Worm (Caenorhabditis elegans): ENCODE data around the gene T13C5.3.
A peak's percentile ranks its signal among the peaks of the same experiment; 100 is the strongest.

Gene T13C5.3

DNA sequence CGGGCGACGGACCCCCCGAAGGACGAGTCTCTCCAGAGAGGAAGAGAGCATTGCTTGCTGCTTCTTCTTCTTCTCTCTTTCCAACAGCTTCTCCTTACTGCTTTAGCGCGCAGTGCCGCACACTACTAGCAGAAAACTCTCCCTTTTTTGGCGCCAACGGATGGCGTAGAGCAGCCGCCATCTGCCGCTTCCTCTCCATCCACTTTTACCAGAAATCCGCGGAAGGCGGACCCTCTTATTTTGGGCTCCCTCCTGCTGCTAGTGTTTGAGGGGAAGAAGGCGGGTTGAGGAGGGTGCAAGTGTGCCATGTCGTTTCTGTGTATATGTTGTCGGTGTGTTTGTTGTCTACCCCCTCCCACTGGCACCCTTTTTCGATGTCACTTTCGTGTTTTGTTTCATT lies 43.9 kb upstream of the T13C5.3 start (continued):
- no peak for TF ChIP-seq K02D7.2 (tag; optimal IDR thresholded peaks at IDR 0.05)
- TF ChIP-seq ceh-31 (tag; optimal IDR thresholded peaks at IDR 0.05): peak; percentile 56
- no peak for TF ChIP-seq pha-4 (tag; optimal IDR thresholded peaks at IDR 0.05)
- TF ChIP-seq C08G9.2 (tag; optimal IDR thresholded peaks at IDR 0.05): peak; percentile 4
- peak; percentile 40 for TF ChIP-seq ceh-18 (tag; optimal IDR thresholded peaks at IDR 0.05)
- TF ChIP-seq ceh-9 (tag; optimal IDR thresholded peaks at IDR 0.05): no peak
- no peak for TF ChIP-seq ahr-1 (tag; optimal IDR thresholded peaks at IDR 0.05)
- peak; percentile 66 for TF ChIP-seq hlh-6 (tag; optimal IDR thresholded peaks at IDR 0.05)
- TF ChIP-seq hlh-30 (tag; optimal IDR thresholded peaks at IDR 0.05; ENCODE audit: insufficient read depth): no peak
- TF ChIP-seq nhr-232 (tag; optimal IDR thresholded peaks at IDR 0.05): no peak
- TF ChIP-seq pat-9 (tag; optimal IDR thresholded peaks at IDR 0.05): no peak
- no peak for TF ChIP-seq fkh-6 (tag; optimal IDR thresholded peaks at IDR 0.05)
- no peak for TF ChIP-seq sox-4 (tag; optimal IDR thresholded peaks at IDR 0.05)
- TF ChIP-seq sox-2 (GFP tag; IDR thresholded peaks at IDR 0.05): no peak
- TF ChIP-seq pax-1 (tag; optimal IDR thresholded peaks at IDR 0.05): no peak
- TF ChIP-seq ama-1 (optimal IDR thresholded peaks at IDR 0.05): no peak
- TF ChIP-seq ceh-22 (tag; optimal IDR thresholded peaks at IDR 0.05): no peak
- no peak for TF ChIP-seq Y22D7AL.16 (tag; optimal IDR thresholded peaks at IDR 0.05)
- TF ChIP-seq C38D4.7 (GFP tag; optimal IDR thresholded peaks at IDR 0.05): no peak
- TF ChIP-seq pros-1 (tag; optimal IDR thresholded peaks at IDR 0.05): no peak
- TF ChIP-seq rnt-1 (tag; optimal IDR thresholded peaks at IDR 0.05): no peak
- no peak for TF ChIP-seq odd-2 (tag; optimal IDR thresholded peaks at IDR 0.05)
- peak; percentile 10 for TF ChIP-seq fax-1 (tag; optimal IDR thresholded peaks at IDR 0.05)
- TF ChIP-seq ref-2 (tag; optimal IDR thresholded peaks at IDR 0.05): peak; percentile 39
- TF ChIP-seq nfya-1 (tag; optimal IDR thresholded peaks at IDR 0.05): peak; percentile 6
- TF ChIP-seq npax-4 (tag; optimal IDR thresholded peaks at IDR 0.05): no peak
- peak; percentile 40 for TF ChIP-seq ceh-34 (tag; optimal IDR thresholded peaks at IDR 0.05)
- TF ChIP-seq sdc-2 (tag; optimal IDR thresholded peaks at IDR 0.05): peak; percentile 16
- TF ChIP-seq zip-5 (tag; optimal IDR thresholded peaks at IDR 0.05): no peak
- no peak for TF ChIP-seq ets-4 (tag; optimal IDR thresholded peaks at IDR 0.05)
- no peak for TF ChIP-seq nhr-11 (tag; optimal IDR thresholded peaks at IDR 0.05)
- TF ChIP-seq ceh-2 (tag; optimal IDR thresholded peaks at IDR 0.05): no peak
- TF ChIP-seq K09A11.1 (tag; optimal IDR thresholded peaks at IDR 0.05; ENCODE audit: insufficient read depth): no peak
- TF ChIP-seq ceh-48 (tag; optimal IDR thresholded peaks at IDR 0.05): no peak
- TF ChIP-seq F13H6.1 (tag; optimal IDR thresholded peaks at IDR 0.05): no peak
- peak; percentile 15 for TF ChIP-seq pqm-1 (tag; optimal IDR thresholded peaks at IDR 0.05)
- TF ChIP-seq pag-3 (tag; optimal IDR thresholded peaks at IDR 0.05; ENCODE audit: borderline replicate concordance): no peak
- no peak for TF ChIP-seq hlh-15 (tag; optimal IDR thresholded peaks at IDR 0.05)
- peak; percentile 52 for TF ChIP-seq tbx-2 (tag; optimal IDR thresholded peaks at IDR 0.05)
- no peak for TF ChIP-seq T23F11.4 (GFP tag; optimal IDR thresholded peaks at IDR 0.05)
- TF ChIP-seq ztf-16 (tag; optimal IDR thresholded peaks at IDR 0.05): no peak

DNA sequence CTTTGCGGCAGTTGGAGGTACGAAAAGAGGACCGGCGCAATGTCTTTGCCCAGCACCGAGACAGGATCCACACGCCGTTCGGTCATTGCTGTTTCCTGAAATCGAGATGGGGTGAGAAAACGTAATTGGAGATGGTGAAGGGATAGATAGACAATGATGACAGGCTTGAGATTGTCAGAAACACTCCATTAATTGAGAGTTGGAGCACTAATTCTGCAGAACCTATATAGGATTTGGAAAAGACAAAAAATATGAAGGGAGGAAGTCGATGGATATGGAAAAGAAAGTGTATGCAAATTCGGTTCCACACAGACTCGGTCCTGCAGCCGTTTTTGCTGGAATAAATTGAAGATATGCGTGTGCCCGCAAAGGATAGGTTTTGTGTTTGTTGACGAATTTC lies 40.1 kb upstream of the T13C5.3 start, which contains the start of gene Y72A10A.1:
Gene Y72A10A.1, minus strand, starts transcription at position 101 of the 400 bp plus-strand sequence.
- TF ChIP-seq lin-11 (tag; optimal IDR thresholded peaks at IDR 0.05): no peak
- TF ChIP-seq ref-2 (tag; optimal IDR thresholded peaks at IDR 0.05): no peak
- no peak for TF ChIP-seq madf-2 (tag; optimal IDR thresholded peaks at IDR 0.05)

DNA sequence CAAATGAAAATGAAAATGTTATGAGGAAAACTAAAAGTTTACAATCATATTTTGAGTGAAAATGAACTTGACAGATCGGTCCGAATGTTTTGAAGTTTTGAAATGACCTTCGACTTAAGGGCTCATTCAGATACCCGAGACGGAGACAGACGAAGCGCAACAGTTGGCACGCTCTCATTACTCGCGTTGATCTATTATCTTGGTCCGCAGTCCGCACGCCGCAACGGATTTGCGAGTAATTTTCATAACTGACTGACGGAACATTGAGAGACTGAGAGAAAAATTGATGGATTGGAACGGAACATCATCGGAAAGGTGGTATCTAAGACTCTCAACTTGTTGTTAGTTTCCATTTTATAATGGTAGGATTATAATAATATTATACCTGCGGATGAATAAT lies 32.4 kb upstream of the T13C5.3 start:
- TF ChIP-seq pat-9 (tag; optimal IDR thresholded peaks at IDR 0.05): no peak
- TF ChIP-seq ceh-30 (tag; optimal IDR thresholded peaks at IDR 0.05): no peak
- TF ChIP-seq ceh-18 (tag; optimal IDR thresholded peaks at IDR 0.05): no peak
- no peak for TF ChIP-seq eyg-1 (tag; optimal IDR thresholded peaks at IDR 0.05)
- no peak for TF ChIP-seq dmd-4 (tag; optimal IDR thresholded peaks at IDR 0.05; ENCODE audit: borderline replicate concordance)
- no peak for TF ChIP-seq ceh-2 (tag; optimal IDR thresholded peaks at IDR 0.05)
- TF ChIP-seq unc-86 (tag; optimal IDR thresholded peaks at IDR 0.05): no peak
- peak; percentile 82 for TF ChIP-seq unc-55 (GFP tag; optimal IDR thresholded peaks at IDR 0.05)

All from whole organism, late embryonic.